Worm (Caenorhabditis elegans): ENCODE data around the gene try-10.

ce11 chrV:13043832-13044521 is 30.9 kb upstream of the try-10 start:
- TF ChIP-seq mxl-1 (tag; optimal IDR thresholded peaks at IDR 0.05) (no peak), dpff-1 (tag; optimal IDR thresholded peaks at IDR 0.05) (no peak), ceh-58 (GFP tag; IDR thresholded peaks at IDR 0.05) (no peak), C17E4.6 (GFP tag; IDR thresholded peaks at IDR 0.05) (no peak), ztf-18 (tag; optimal IDR thresholded peaks at IDR 0.05) (no peak), madf-6 (GFP tag; IDR thresholded peaks at IDR 0.05) (no peak), F22D6.2 (tag; optimal IDR thresholded peaks at IDR 0.05) (no peak), unc-130 (GFP tag; optimal IDR thresholded peaks at IDR 0.05) (no peak), hlh-12 (tag; optimal IDR thresholded peaks at IDR 0.05) (no peak), unc-62 (GFP tag; optimal IDR thresholded peaks at IDR 0.05) (no peak), ZK185.1 (tag; optimal IDR thresholded peaks at IDR 0.05; ENCODE audit: poor library complexity, severe bottlenecking) (no peak), ceh-40 (GFP tag; IDR thresholded peaks at IDR 0.05) (no peak), nfya-1 (tag; optimal IDR thresholded peaks at IDR 0.05; ENCODE audit: borderline replicate concordance, insufficient read depth) (no peak)

Measured in whole organism, young adult.